Worm (Caenorhabditis elegans) whole organism, late embryonic: Measurements from ENCODE around the gene ttr-1.

ENCODE experiments used
- C08G9.2 ChIP-seq: sonication (generic microtip); optimal IDR thresholded peaks from 2 replicates; lab custom pipeline; 2016; ENCODE audit warnings: mild to moderate bottlenecking, missing genetic modification characterization, moderate library complexity, missing compliant biosample characterization
- C38D4.7 ChIP-seq: fragments of 200-800 bp; sonication (Bioruptor generic); optimal IDR thresholded peaks from 2 replicates; lab custom pipeline; 2018; ENCODE audit warnings: mild to moderate bottlenecking, missing genetic modification characterization, moderate library complexity, missing compliant biosample characterization
- K02D7.2 ChIP-seq: sonication (generic microtip); optimal IDR thresholded peaks from 2 replicates; lab custom pipeline; 2017; ENCODE audit warnings: mild to moderate bottlenecking, missing genetic modification characterization, missing compliant biosample characterization
- T23F11.4 ChIP-seq: fragments of 200-800 bp; sonication (Bioruptor generic); optimal IDR thresholded peaks from 2 replicates; lab custom pipeline; 2018; ENCODE audit warnings: mild to moderate bottlenecking, missing genetic modification characterization, missing compliant biosample characterization
- Y22D7AL.16 ChIP-seq: sonication (generic microtip); optimal IDR thresholded peaks from 2 replicates; lab custom pipeline; 2016; ENCODE audit warnings: missing genetic modification characterization, missing compliant biosample characterization
- ceh-2 ChIP-seq: sonication (generic microtip); optimal IDR thresholded peaks from 2 replicates; lab custom pipeline; 2016; ENCODE audit warnings: missing genotype, missing genetic modification characterization, missing compliant biosample characterization
- ceh-24 ChIP-seq: sonication (generic microtip); optimal IDR thresholded peaks from 2 replicates; lab custom pipeline; 2016; ENCODE audit warnings: mild to moderate bottlenecking, missing genetic modification characterization, missing compliant biosample characterization
- ceh-30 ChIP-seq: fragments of 150-350 bp; optimal IDR thresholded peaks from 2 replicates; lab custom pipeline; 2014; ENCODE audit warnings: missing biosample characterization, missing genetic modification characterization
- ceh-31 ChIP-seq: sonication (generic microtip); optimal IDR thresholded peaks from 2 replicates; lab custom pipeline; 2016; ENCODE audit warnings: missing genetic modification characterization, missing compliant biosample characterization
- ceh-48 ChIP-seq: sonication (generic microtip); optimal IDR thresholded peaks from 2 replicates; lab custom pipeline; 2016; ENCODE audit warnings: missing genetic modification characterization, inconsistent platforms, missing compliant biosample characterization
- ceh-9 ChIP-seq: sonication (generic microtip); optimal IDR thresholded peaks from 2 replicates; lab custom pipeline; 2016; ENCODE audit warnings: mild to moderate bottlenecking, missing genetic modification characterization, inconsistent platforms, missing compliant biosample characterization
- dmd-4 ChIP-seq: sonication (generic microtip); optimal IDR thresholded peaks from 2 replicates; lab custom pipeline; 2016; ENCODE audit warnings: borderline replicate concordance, missing genetic modification characterization, missing compliant biosample characterization
- elt-2 ChIP-seq: sonication (generic microtip); optimal IDR thresholded peaks from 2 replicates; lab custom pipeline; 2016; ENCODE audit warnings: missing genetic modification reagents, missing genetic modification characterization, missing compliant biosample characterization
- ets-4 ChIP-seq: sonication (generic microtip); optimal IDR thresholded peaks from 2 replicates; lab custom pipeline; 2016; ENCODE audit warnings: missing genetic modification characterization, missing compliant biosample characterization
- eyg-1 ChIP-seq: sonication (generic microtip); optimal IDR thresholded peaks from 2 replicates; lab custom pipeline; 2016; ENCODE audit warnings: missing genotype, missing genetic modification characterization, missing compliant biosample characterization
- fkh-10 ChIP-seq: fragments of 150-350 bp; optimal IDR thresholded peaks from 2 replicates; lab custom pipeline; 2014; ENCODE audit warnings: missing biosample characterization, missing genetic modification reagents, missing genetic modification characterization
- gmeb-2 ChIP-seq: sonication (generic microtip); optimal IDR thresholded peaks from 2 replicates; lab custom pipeline; 2016; ENCODE audit warnings: missing genetic modification characterization, inconsistent platforms, missing compliant biosample characterization
- hlh-30 ChIP-seq: sonication (generic microtip); optimal IDR thresholded peaks from 2 replicates; lab custom pipeline; 2017; ENCODE audit warnings: antibody characterized with exemption, missing genetic modification characterization, missing compliant biosample characterization; ENCODE audit not compliant: insufficient read depth
- hlh-8 ChIP-seq: sonication (generic microtip); optimal IDR thresholded peaks from 2 replicates; lab custom pipeline; 2016; ENCODE audit warnings: missing genotype, missing genetic modification characterization, missing compliant biosample characterization
- lim-6 ChIP-seq: sonication (generic microtip); optimal IDR thresholded peaks from 2 replicates; lab custom pipeline; 2016; ENCODE audit warnings: missing genetic modification characterization, missing compliant biosample characterization
- madf-2 ChIP-seq: sonication (generic microtip); optimal IDR thresholded peaks from 2 replicates; lab custom pipeline; 2017; ENCODE audit warnings: missing genetic modification characterization, missing compliant biosample characterization
- nhr-232 ChIP-seq: sonication (generic microtip); optimal IDR thresholded peaks from 2 replicates; lab custom pipeline; 2016; ENCODE audit warnings: missing genetic modification characterization, missing compliant biosample characterization
- odd-2 ChIP-seq: sonication (generic microtip); optimal IDR thresholded peaks from 2 replicates; lab custom pipeline; 2017; ENCODE audit warnings: antibody characterized with exemption, mild to moderate bottlenecking, missing genetic modification characterization, missing compliant biosample characterization
- pag-3 ChIP-seq: sonication (generic microtip); optimal IDR thresholded peaks from 2 replicates; lab custom pipeline; 2016; ENCODE audit warnings: missing compliant biosample characterization, missing genetic modification characterization, borderline replicate concordance
- pax-1 ChIP-seq: fragments of 150-350 bp; optimal IDR thresholded peaks from 2 replicates; lab custom pipeline; 2014; ENCODE audit warnings: missing biosample characterization, missing genetic modification characterization
- pros-1 ChIP-seq: fragments of 150-350 bp; optimal IDR thresholded peaks from 2 replicates; lab custom pipeline; 2014; ENCODE audit warnings: missing biosample characterization, missing genetic modification reagents, missing genetic modification characterization
- ref-2 ChIP-seq: sonication (generic microtip); optimal IDR thresholded peaks from 2 replicates; lab custom pipeline; 2016; ENCODE audit warnings: missing genetic modification characterization, missing compliant biosample characterization
- rnt-1 ChIP-seq: sonication (generic microtip); optimal IDR thresholded peaks from 2 replicates; lab custom pipeline; 2016; ENCODE audit warnings: missing genetic modification characterization, missing compliant biosample characterization
- sox-4 ChIP-seq: sonication (generic microtip); optimal IDR thresholded peaks from 2 replicates; lab custom pipeline; 2017; ENCODE audit warnings: mild to moderate bottlenecking, missing genetic modification characterization, inconsistent platforms, missing compliant biosample characterization
- tbx-7 ChIP-seq: sonication (generic microtip); optimal IDR thresholded peaks from 2 replicates; lab custom pipeline; 2016; ENCODE audit warnings: missing genotype, missing genetic modification characterization, missing compliant biosample characterization
- unc-42 ChIP-seq: sonication (generic microtip); optimal IDR thresholded peaks from 2 replicates; lab custom pipeline; 2016; ENCODE audit warnings: missing genotype, missing genetic modification characterization, missing compliant biosample characterization
- zip-5 ChIP-seq: sonication (generic microtip); optimal IDR thresholded peaks from 2 replicates; lab custom pipeline; 2016; ENCODE audit warnings: missing genetic modification characterization, missing compliant biosample characterization

ttr-1 gene

DNA sequence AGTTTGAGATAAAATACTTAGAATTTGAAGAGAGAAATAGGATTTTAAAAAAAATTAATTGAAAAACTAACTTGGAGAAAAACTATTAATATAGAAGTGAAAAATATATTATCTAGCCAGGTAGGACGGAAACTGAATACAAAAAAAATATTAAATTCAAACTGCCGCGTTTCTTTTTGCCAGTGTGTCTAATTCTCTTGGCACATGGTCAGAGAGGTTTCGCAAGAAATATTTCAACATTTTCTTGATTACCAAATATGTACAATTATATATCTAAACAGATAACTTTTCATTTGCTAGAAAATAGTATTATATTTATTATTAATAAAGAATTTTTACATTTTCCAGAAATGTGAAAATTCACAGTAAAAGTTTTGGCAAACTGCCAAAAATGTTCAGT, 16.4 kb upstream of the ttr-1 start (continued):
- TF ChIP-seq hlh-30 (tag; lab: Kevin White, UChicago) = no peak

DNA sequence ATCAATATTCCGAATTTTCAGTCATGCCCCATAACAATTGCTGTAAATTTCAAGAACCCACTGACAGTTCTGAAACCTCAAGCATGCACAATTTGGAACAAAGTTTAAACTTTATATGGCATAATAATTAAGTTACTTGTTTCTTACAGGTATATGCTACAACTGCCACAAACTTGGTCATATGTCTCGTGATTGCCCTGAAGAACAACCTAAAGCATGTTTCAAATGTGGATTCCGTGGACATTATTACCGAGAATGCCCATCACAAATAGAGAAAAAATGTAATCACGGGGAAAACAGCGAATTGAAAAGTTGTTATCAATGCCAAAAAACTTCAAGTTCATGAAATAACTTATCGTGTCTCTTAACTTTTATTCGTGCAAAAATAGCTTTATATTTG, 15.9 kb upstream of the ttr-1 start:
- no peak for TF ChIP-seq ref-2 (tag; lab: Kevin White, UChicago)

DNA sequence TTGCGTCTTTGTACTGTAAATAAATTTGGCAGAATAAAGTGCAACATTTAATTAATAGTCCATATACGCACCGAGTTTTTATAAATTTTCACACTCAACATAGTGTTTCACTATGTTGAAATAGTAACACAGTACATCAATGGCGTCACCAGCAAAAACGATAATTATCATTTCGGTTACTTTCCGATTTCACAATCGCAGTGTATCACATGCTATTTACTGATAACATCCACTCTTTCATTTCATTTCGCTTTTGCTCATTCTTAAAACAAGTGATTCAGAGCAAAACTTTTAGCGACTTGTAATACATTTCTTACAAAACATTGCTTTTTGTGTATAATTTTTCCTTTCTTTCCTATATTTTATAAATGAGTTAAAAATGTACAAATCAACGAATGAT, 15.2 kb upstream of the ttr-1 start, which contains the start of gene cbp-3:
TSS of gene cbp-3 (plus strand) at position 272 of the 400 bp plus-strand sequence.
- peak; percentile 28 for TF ChIP-seq elt-2
- no peak for TF ChIP-seq dmd-4 (tag; lab: Kevin White, UChicago)

DNA sequence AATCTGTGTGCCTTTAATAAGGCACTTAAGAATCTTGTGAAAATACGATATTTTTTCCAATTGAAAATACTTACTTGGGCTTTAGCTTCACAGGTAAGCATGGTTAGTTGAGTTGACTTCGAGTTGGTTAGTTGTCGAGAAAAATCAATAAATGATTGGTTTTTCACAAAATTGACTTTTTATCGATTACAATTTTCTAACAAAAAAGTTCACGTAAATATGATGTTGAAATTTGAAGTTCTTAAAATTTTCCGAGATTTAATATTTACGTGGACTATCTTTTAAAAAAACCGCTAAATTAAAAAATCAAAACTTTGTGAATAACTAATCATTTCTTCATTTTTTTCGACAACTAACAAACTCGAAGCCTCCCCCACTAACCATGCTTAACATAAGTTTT, 8.1 kb upstream of the ttr-1 start, which contains the start of gene F40F12.3:
TSS of gene F40F12.3 (minus strand) at position 101 of the 400 bp plus-strand sequence.
- TF ChIP-seq nhr-232 (no peak), hlh-30 (tag; lab: Kevin White, UChicago) (no peak), tbx-7 (tag; lab: Kevin White, UChicago) (no peak), ets-4 (tag; lab: Kevin White, UChicago) (no peak), pag-3 (tag; lab: Kevin White, UChicago) (no peak), pros-1 (tag; lab: Kevin White, UChicago) (no peak)

- no peak for TF ChIP-seq eyg-1 (tag; lab: Kevin White, UChicago)
- no peak for TF ChIP-seq hlh-8 (tag; lab: Kevin White, UChicago)
- no peak for TF ChIP-seq C08G9.2
- no peak for TF ChIP-seq K02D7.2 (tag; lab: Kevin White, UChicago)
- TF ChIP-seq zip-5 (tag; lab: Kevin White, UChicago) = no peak
- TF ChIP-seq C38D4.7 (GFP tag; lab: Kevin White, UChicago) = no peak
- no peak for TF ChIP-seq ceh-2 (tag; lab: Kevin White, UChicago)
- no peak for TF ChIP-seq sox-4 (tag; lab: Kevin White, UChicago)
- TF ChIP-seq ets-4 (tag; lab: Kevin White, UChicago) = no peak
- no peak for TF ChIP-seq tbx-7 (tag; lab: Kevin White, UChicago)
- TF ChIP-seq ceh-48 = no peak
- no peak for TF ChIP-seq Y22D7AL.16 (tag; lab: Kevin White, UChicago)
- TF ChIP-seq pax-1 = no peak
- no peak for TF ChIP-seq ceh-30
- TF ChIP-seq ceh-24 = no peak
- no peak for TF ChIP-seq madf-2 (tag; lab: Kevin White, UChicago)
- TF ChIP-seq gmeb-2 (tag; lab: Kevin White, UChicago) = no peak
- no peak for TF ChIP-seq ceh-31
Observed at ce11 chrIII:9922310-9922709, 6.6 kb upstream of the ttr-1 start.

DNA sequence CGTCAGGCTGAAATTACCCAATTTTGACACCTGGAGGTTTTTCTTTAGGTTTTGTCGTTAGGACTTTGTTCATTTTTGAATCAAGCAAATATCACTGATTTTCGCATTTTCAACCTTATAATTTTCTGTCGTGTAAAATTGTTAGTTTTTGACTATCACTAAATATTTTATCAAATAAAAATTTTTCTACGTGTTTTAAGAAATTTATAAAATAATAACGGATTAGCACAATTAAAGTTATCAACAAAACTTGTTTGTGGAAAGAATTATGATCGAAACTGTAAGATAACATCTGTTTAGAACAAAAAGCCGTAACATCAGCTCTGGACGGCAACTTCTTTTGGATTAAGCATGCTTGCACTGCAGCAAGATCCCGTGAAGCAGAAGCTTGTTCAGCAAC, 6.0 kb upstream of the ttr-1 start, which contains the start of gene cbp-2:
TSS of gene cbp-2 (plus strand) at position 301 of the 400 bp plus-strand sequence.
- TF ChIP-seq fkh-10 (GFP tag; lab: Kevin White, UChicago) (no peak), odd-2 (no peak), lim-6 (tag; lab: Kevin White, UChicago) (no peak), T23F11.4 (GFP tag; lab: Kevin White, UChicago) (no peak), ceh-9 (tag; lab: Kevin White, UChicago) (no peak), unc-42 (tag; lab: Kevin White, UChicago) (no peak), rnt-1 (tag; lab: Kevin White, UChicago) (no peak)
